Worm (Caenorhabditis elegans): ENCODE measurements around the gene znf-706.
A peak's percentile ranks its signal among the peaks of the same experiment; 100 is the strongest.

The znf-706 gene

DNA sequence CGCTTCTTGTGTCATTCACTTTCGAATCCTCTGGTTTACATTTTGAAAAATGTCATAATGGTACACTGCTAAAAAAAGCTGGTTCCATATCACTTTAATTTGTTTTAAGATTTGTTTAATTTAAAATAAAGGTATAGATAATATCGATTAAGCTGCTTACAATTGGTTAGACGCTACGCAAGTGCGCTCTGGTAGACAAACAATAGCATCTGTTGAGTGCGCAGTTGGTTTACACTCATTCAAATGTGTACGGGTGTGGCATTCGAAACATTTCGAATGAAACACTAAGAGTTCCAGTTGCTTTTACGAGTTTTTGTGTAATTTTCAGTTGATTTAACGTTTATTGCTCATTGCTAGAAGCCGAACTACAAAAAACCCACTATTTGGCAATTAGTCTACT, 11.4 kb upstream of the znf-706 start (continued):
- TF ChIP-seq madf-9 (GFP tag; conservative IDR thresholded peaks at IDR 0.05): no peak
- no peak for TF ChIP-seq pha-4 (GFP tag; IDR thresholded peaks at IDR 0.05)
- TF ChIP-seq pha-4 (tag; optimal IDR thresholded peaks at IDR 0.05): peak; percentile 66
- peak; percentile 26 for TF ChIP-seq hlh-30 (tag; optimal IDR thresholded peaks at IDR 0.05; ENCODE audit: insufficient read depth)
- TF ChIP-seq ceh-20 (GFP tag; IDR thresholded peaks at IDR 0.05): no peak
- TF ChIP-seq lin-13 (GFP tag; optimal IDR thresholded peaks at IDR 0.05): no peak
- TF ChIP-seq nhr-11 (tag; optimal IDR thresholded peaks at IDR 0.05): no peak
- no peak for TF ChIP-seq ztf-7 (tag; optimal IDR thresholded peaks at IDR 0.05)
- TF ChIP-seq daf-19 (GFP tag; conservative IDR thresholded peaks at IDR 0.05): no peak
- peak; percentile 33 for TF ChIP-seq T20F7.1 (GFP tag; optimal IDR thresholded peaks at IDR 0.05)
- TF ChIP-seq nhr-25 (tag; optimal IDR thresholded peaks at IDR 0.05; ENCODE audit: borderline replicate concordance, insufficient read depth): no peak
- TF ChIP-seq F44E2.7 (GFP tag; IDR thresholded peaks at IDR 0.05): no peak
- peak; percentile 30 for TF ChIP-seq dve-1 (tag; optimal IDR thresholded peaks at IDR 0.05; ENCODE audit: insufficient read depth)
- no peak for TF ChIP-seq zag-1 (tag; optimal IDR thresholded peaks at IDR 0.05)
- peak; percentile 42 for TF ChIP-seq dpl-1 (GFP tag; optimal IDR thresholded peaks at IDR 0.05)
- TF ChIP-seq daf-16 (GFP tag; optimal IDR thresholded peaks at IDR 0.05): no peak
- peak; percentile 34 for TF ChIP-seq daf-16 (tag; optimal IDR thresholded peaks at IDR 0.05)
- TF ChIP-seq pqm-1 (tag; optimal IDR thresholded peaks at IDR 0.05): peak; percentile 22
- no peak for TF ChIP-seq F37D6.2 (tag; optimal IDR thresholded peaks at IDR 0.05)
- no peak for TF ChIP-seq sdz-12 (GFP tag; optimal IDR thresholded peaks at IDR 0.05)
- no peak for TF ChIP-seq F26F4.8 (GFP tag; conservative IDR thresholded peaks at IDR 0.05)
- TF ChIP-seq F10B5.3 (tag; optimal IDR thresholded peaks at IDR 0.05): no peak
- no peak for TF ChIP-seq ama-1 (optimal IDR thresholded peaks at IDR 0.05)
- TF ChIP-seq ctbp-1 (GFP tag; IDR thresholded peaks at IDR 0.05): no peak
- no peak for TF ChIP-seq daf-8 (GFP tag; IDR thresholded peaks at IDR 0.05)
- TF ChIP-seq hmg-1.1 (GFP tag; IDR thresholded peaks at IDR 0.05): no peak
- TF ChIP-seq lin-29 (GFP tag; IDR thresholded peaks at IDR 0.05): no peak
- TF ChIP-seq nhr-28 (tag; optimal IDR thresholded peaks at IDR 0.05): peak; percentile 30
- TF ChIP-seq lim-7 (GFP tag; IDR thresholded peaks at IDR 0.05): no peak
- peak in 1 of 2 experiments; percentile 67 for TF ChIP-seq lsy-2 (tag; optimal IDR thresholded peaks at IDR 0.05)
- TF ChIP-seq ZK546.5 (tag; optimal IDR thresholded peaks at IDR 0.05): no peak

DNA sequence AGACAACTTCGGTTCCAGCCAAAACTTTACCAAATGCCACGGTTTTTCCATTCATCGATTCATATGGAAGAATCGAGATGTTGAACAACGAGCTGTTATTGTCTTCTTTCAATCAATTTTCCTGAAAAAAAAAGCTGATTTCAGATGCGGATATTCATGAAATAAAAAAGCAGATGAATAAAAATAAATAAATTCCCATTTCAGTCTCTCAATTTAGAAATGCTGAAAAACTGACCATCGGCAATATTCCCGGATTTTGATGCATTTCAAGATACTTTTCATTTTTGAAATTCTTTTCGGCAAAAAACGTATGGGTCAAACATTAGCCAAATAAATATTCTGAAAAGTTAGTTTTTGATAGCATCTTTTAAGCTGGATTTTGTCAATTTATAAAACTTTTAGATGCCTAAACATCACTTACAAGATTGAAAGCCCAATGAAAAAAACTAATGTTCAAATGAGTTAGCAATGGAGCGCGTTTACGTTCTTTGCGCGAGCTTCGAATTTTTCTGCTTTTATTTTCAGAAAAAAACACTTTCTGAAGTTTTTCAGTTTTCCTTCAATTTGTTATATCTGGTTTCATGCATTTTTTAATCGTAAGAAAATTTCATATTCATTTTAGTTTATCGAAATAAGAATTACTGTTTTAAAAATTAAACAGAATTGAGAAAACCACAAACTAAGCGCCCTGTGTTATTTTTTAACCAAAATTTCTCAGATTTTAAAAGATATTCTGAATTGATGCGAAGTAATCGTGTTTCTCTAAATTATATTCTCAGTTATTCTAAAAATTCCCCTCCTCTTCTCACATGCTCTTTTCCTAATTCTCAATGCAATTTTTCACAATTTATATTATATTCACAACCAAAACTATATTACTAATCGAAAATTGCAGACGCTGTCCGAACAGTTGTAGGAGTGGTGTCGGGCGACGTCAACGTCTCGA, 8.3 kb upstream of the znf-706 start, which contains the start of the genes C01F6.14 and fem-3:
TSS of gene C01F6.14 (minus strand) at position 51 of the 946 bp plus-strand sequence.
TSS of gene fem-3 (plus strand) at position 896 of the 946 bp plus-strand sequence.
- TF ChIP-seq nhr-41 (GFP tag; IDR thresholded peaks at IDR 0.05): no peak
- TF ChIP-seq F44E2.7 (GFP tag; IDR thresholded peaks at IDR 0.05): no peak
- no peak for TF ChIP-seq attf-4 (tag; optimal IDR thresholded peaks at IDR 0.05)
- TF ChIP-seq lin-15B (tag; optimal IDR thresholded peaks at IDR 0.05): no peak
- TF ChIP-seq lin-1 (GFP tag; IDR thresholded peaks at IDR 0.05): no peak
- no peak for TF ChIP-seq mdt-29 (GFP tag; IDR thresholded peaks at IDR 0.05)
- peak; percentile 53 for TF ChIP-seq dpl-1 (GFP tag; optimal IDR thresholded peaks at IDR 0.05)
- TF ChIP-seq Y75B8A.6 (GFP tag; IDR thresholded peaks at IDR 0.05): no peak
- no peak for TF ChIP-seq nhr-42 (GFP tag; IDR thresholded peaks at IDR 0.05)
- TF ChIP-seq dmd-8 (GFP tag; IDR thresholded peaks at IDR 0.05): no peak
- TF ChIP-seq ceh-28 (tag; optimal IDR thresholded peaks at IDR 0.05): no peak
- TF ChIP-seq lsy-2 (tag; optimal IDR thresholded peaks at IDR 0.05): peak in 1 of 2 experiments; percentile 42
- no peak for TF ChIP-seq nhr-28 (tag; optimal IDR thresholded peaks at IDR 0.05)
- peak; percentile 56 for TF ChIP-seq lin-38 (GFP tag; IDR thresholded peaks at IDR 0.05)
- no peak for TF ChIP-seq zfp-3 (GFP tag; conservative IDR thresholded peaks at IDR 0.05)
